Fruit fly (Drosophila melanogaster): ENCODE measurements around the gene GAA1.
A peak's percentile ranks its signal among the peaks of the same experiment; 100 is the strongest.

Gene GAA1

dm6 chrX:5879543-5879943 lies 6.4 kb upstream of the GAA1 start, which contains the start of the genes Usp30 and CG16721 (continued):
- TF ChIP-seq pho (GFP tag; optimal IDR thresholded peaks at IDR 0.05) (peak; percentile 39), Hr39 (optimal IDR thresholded peaks at IDR 0.05) (no peak), Dip3 (GFP tag; optimal IDR thresholded peaks at IDR 0.05) (peak; percentile 58), CG7786 (GFP tag; optimal IDR thresholded peaks at IDR 0.05) (peak; percentile 54), bcd (GFP tag; optimal IDR thresholded peaks at IDR 0.05) (no peak), corto (GFP tag; optimal IDR thresholded peaks at IDR 0.05) (no peak), rib (GFP tag; IDR thresholded peaks at IDR 0.05) (no peak), gem (tag; optimal IDR thresholded peaks at IDR 0.05) (no peak), chn (GFP tag; optimal IDR thresholded peaks at IDR 0.05) (peak; percentile 55), fd64A (GFP tag; optimal IDR thresholded peaks at IDR 0.05) (no peak), CG4404 (GFP tag; IDR thresholded peaks at IDR 0.05) (no peak), CG4617 (GFP tag; optimal IDR thresholded peaks at IDR 0.05; ENCODE audit: borderline replicate concordance) (peak; percentile 59), al (GFP tag; IDR thresholded peaks at IDR 0.05) (no peak), Scr (GFP tag; IDR thresholded peaks at IDR 0.05; ENCODE audit: partially characterized antibody) (peak; percentile 72), CG13287 (GFP tag; IDR thresholded peaks at IDR 0.05; ENCODE audit: partially characterized antibody) (peak; percentile 89), CG11247 (GFP tag; IDR thresholded peaks at IDR 0.05) (peak; percentile 40; the same call in 1 of the 2 replicates), CG15514 (GFP tag; optimal IDR thresholded peaks at IDR 0.05) (peak; percentile 71), CG8765 (GFP tag; IDR thresholded peaks at IDR 0.05) (no peak), CG9876 (GFP tag; optimal IDR thresholded peaks at IDR 0.05) (no peak), slou (GFP tag; optimal IDR thresholded peaks at IDR 0.05) (peak; percentile 38), stwl (tag; optimal IDR thresholded peaks at IDR 0.05) (peak; percentile 96), Hand (GFP tag; optimal IDR thresholded peaks at IDR 0.05) (no peak), CG43689 (GFP tag; IDR thresholded peaks at IDR 0.05) (no peak), CG5245 (GFP tag; optimal IDR thresholded peaks at IDR 0.05) (no peak), CG11398 (GFP tag; optimal IDR thresholded peaks at IDR 0.05) (peak; percentile 55), Ptx1 (GFP tag; IDR thresholded peaks at IDR 0.05) (no peak), kay (GFP tag; optimal IDR thresholded peaks at IDR 0.05) (peak; percentile 8), Hr78 (GFP tag; optimal IDR thresholded peaks at IDR 0.05) (no peak), CG10274 (GFP tag; optimal IDR thresholded peaks at IDR 0.05) (no peak), hth (optimal IDR thresholded peaks at IDR 0.05) (no peak), CG12391 (tag; optimal IDR thresholded peaks at IDR 0.05) (peak; percentile 39), yki (optimal IDR thresholded peaks at IDR 0.05) (no peak), CG14860 (GFP tag; IDR thresholded peaks at IDR 0.05; ENCODE audit: partially characterized antibody) (peak; percentile 66), dysf (GFP tag; IDR thresholded peaks at IDR 0.05) (0 out of 3 replicates have a peak, but pooled peaks have one; percentile 20), CG11456 (GFP tag; IDR thresholded peaks at IDR 0.05) (peak; percentile 42; the same call in 1 of the 3 replicates), CG3995 (GFP tag; optimal IDR thresholded peaks at IDR 0.05) (peak; percentile 20), gce (GFP tag; IDR thresholded peaks at IDR 0.05) (no peak), CG13296 (GFP tag; optimal IDR thresholded peaks at IDR 0.05) (peak; percentile 57), CG34224 (GFP tag; IDR thresholded peaks at IDR 0.05; ENCODE audit: partially characterized antibody) (peak; percentile 87), Antp (GFP tag; optimal IDR thresholded peaks at IDR 0.05) (peak; percentile 69), Fer1 (GFP tag; optimal IDR thresholded peaks at IDR 0.05) (peak; percentile 56), Optix (GFP tag; IDR thresholded peaks at IDR 0.05) (no peak), CG18599 (GFP tag; optimal IDR thresholded peaks at IDR 0.05) (peak; percentile 62), seq (GFP tag; IDR thresholded peaks at IDR 0.05) (no peak), CG9932 (GFP tag; IDR thresholded peaks at IDR 0.05) (peak; percentile 71), lilli (GFP tag; optimal IDR thresholded peaks at IDR 0.05) (peak; percentile 69), ATbp (GFP tag; optimal IDR thresholded peaks at IDR 0.05) (no peak), CG4854 (GFP tag; optimal IDR thresholded peaks at IDR 0.05) (no peak), CG16813 (GFP tag; IDR thresholded peaks at IDR 0.05; ENCODE audit: partially characterized antibody) (peak; percentile 75), HLHmδ (GFP tag; optimal IDR thresholded peaks at IDR 0.05) (no peak), CG7839 (tag; optimal IDR thresholded peaks at IDR 0.05) (no peak), tap (tag; optimal IDR thresholded peaks at IDR 0.05) (no peak)

Data from whole organism, embryonic.